Fruit fly (Drosophila melanogaster): ENCODE measurements around the gene CG2162.

DNA sequence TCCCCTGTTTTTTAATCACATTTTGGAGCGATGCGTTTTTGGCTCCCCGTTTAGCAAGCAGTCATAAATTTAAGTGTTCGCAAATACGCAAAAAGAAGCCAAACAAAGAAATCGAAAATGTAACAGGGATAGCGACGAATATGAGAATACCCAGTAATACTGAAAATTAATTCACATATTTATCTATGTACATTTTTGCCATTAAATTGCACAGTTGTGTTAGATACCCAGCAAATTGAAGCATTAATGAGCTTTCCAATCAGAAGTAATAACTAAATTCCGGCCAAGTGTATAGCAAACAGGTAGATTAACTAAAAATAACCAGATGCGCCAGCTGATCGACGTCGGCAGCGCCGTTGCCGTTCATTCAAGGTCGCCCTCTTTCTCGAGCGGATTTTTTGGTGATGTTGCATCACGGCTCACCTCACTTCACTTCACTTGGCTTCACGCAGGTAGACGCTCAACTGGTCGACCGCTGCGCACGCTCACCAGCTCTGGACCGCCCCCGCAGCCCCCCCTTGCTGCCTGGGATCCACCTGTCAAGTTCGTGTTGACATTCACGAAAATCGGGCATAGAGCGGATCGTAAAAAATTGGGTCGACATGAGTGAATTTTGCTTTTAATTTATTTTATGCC lies 2.1 kb downstream of the CG2162 start:
- peak; percentile 22 for TF ChIP-seq Ets21C (GFP tag; optimal IDR thresholded peaks at IDR 0.05)
- no peak for TF ChIP-seq CG16779 (tag; optimal IDR thresholded peaks at IDR 0.05)
- TF ChIP-seq Hr4 (GFP tag; optimal IDR thresholded peaks at IDR 0.05), result no peak
- no peak for TF ChIP-seq CG6163 (GFP tag; IDR thresholded peaks at IDR 0.05)
- no peak for TF ChIP-seq Gug (GFP tag; IDR thresholded peaks at IDR 0.05)
- no peak for TF ChIP-seq fd59A (GFP tag; optimal IDR thresholded peaks at IDR 0.05)
- peak; percentile 8 for TF ChIP-seq CG11902 (GFP tag; optimal IDR thresholded peaks at IDR 0.05)
- no peak for TF ChIP-seq CG6854 (GFP tag; optimal IDR thresholded peaks at IDR 0.05)
- TF ChIP-seq lz (GFP tag; optimal IDR thresholded peaks at IDR 0.05), result peak; percentile 53
- no peak for TF ChIP-seq CG11294 (GFP tag; IDR thresholded peaks at IDR 0.05)
- TF ChIP-seq salr (GFP tag; optimal IDR thresholded peaks at IDR 0.05), result no peak
- no peak for TF ChIP-seq CG8119 (GFP tag; IDR thresholded peaks at IDR 0.05)
- peak; percentile 52 for TF ChIP-seq Sox102F (GFP tag; optimal IDR thresholded peaks at IDR 0.05)

Data from whole organism, prepupa.